Worm (Caenorhabditis elegans): ENCODE measurements around the gene C09G9.5.

Gene C09G9.5

ce11 chrIV:8929942-8930492 is 43.7 kb downstream of the C09G9.5 start, which contains the start of the genes D1046.18 and slc-25A26:
D1046.18 (plus strand) TSS chrIV:8930242.
slc-25A26 (plus strand) TSS chrIV:8930442.
- TF ChIP-seq lsy-2 (tag; optimal IDR thresholded peaks at IDR 0.05) (no peak), lin-32 (GFP tag; optimal IDR thresholded peaks at IDR 0.05) (no peak), nhr-2 (tag; optimal IDR thresholded peaks at IDR 0.05) (no peak), nhr-237 (tag; optimal IDR thresholded peaks at IDR 0.05) (no peak), drap-1 (GFP tag; optimal IDR thresholded peaks at IDR 0.05) (no peak), hlh-1 (tag; optimal IDR thresholded peaks at IDR 0.05) (no peak), M03D4.4 (tag; optimal IDR thresholded peaks at IDR 0.05) (no peak), ceh-83 (GFP tag; optimal IDR thresholded peaks at IDR 0.05) (no peak), nhr-28 (tag; optimal IDR thresholded peaks at IDR 0.05) (no peak)

ce11 chrIV:8933575-8933974 is 47.2 kb downstream of the C09G9.5 start, which contains the start of gene D1046.4:
D1046.4 (plus strand) TSS chrIV:8933875.
- TF ChIP-seq ceh-43 (GFP tag; optimal IDR thresholded peaks at IDR 0.05) (no peak), lsy-2 (tag; optimal IDR thresholded peaks at IDR 0.05) (no peak), elt-3 (tag; optimal IDR thresholded peaks at IDR 0.05) (no peak), pha-4 (tag; optimal IDR thresholded peaks at IDR 0.05) (no peak), nhr-237 (tag; optimal IDR thresholded peaks at IDR 0.05) (no peak), blmp-1 (tag; optimal IDR thresholded peaks at IDR 0.05) (no peak), mab-5 (tag; optimal IDR thresholded peaks at IDR 0.05) (no peak), drap-1 (GFP tag; optimal IDR thresholded peaks at IDR 0.05) (no peak), M03D4.4 (tag; optimal IDR thresholded peaks at IDR 0.05) (no peak), mep-1 (tag; optimal IDR thresholded peaks at IDR 0.05) (no peak), lin-32 (GFP tag; optimal IDR thresholded peaks at IDR 0.05) (no peak), lin-13 (tag; optimal IDR thresholded peaks at IDR 0.05) (no peak), ces-1 (GFP tag; optimal IDR thresholded peaks at IDR 0.05) (no peak), ceh-83 (GFP tag; optimal IDR thresholded peaks at IDR 0.05) (no peak), bed-3 (GFP tag; optimal IDR thresholded peaks at IDR 0.05) (no peak), ceh-39 (tag; optimal IDR thresholded peaks at IDR 0.05) (no peak), hlh-1 (tag; optimal IDR thresholded peaks at IDR 0.05) (no peak), ztf-11 (tag; optimal IDR thresholded peaks at IDR 0.05) (no peak), snpc-4 (tag; optimal IDR thresholded peaks at IDR 0.05) (no peak)
